Fruit fly (Drosophila melanogaster) whole organism, embryonic: Measurements from ENCODE around the gene fan.

Source experiments
- CG10366 ChIP-seq: fragments of 200-800 bp; sonication (Bioruptor generic); IDR thresholded peaks from 2 replicates; pipeline ENCODE4 v1.3.6; 2022; ENCODE audit warnings: missing biosample characterization, missing genetic modification characterization
- CG11093 ChIP-seq: fragments of 200-800 bp; sonication (Bioruptor generic); IDR thresholded peaks from 3 replicates; pipeline ENCODE4 v1.3.6; 2022; ENCODE audit warnings: missing biosample characterization, missing genetic modification characterization
- CG12236 ChIP-seq: fragments of 200-800 bp; sonication (Bioruptor generic); optimal IDR thresholded peaks from 2 replicates; lab custom pipeline; 2016; ENCODE audit warnings: missing biosample characterization, missing genetic modification characterization
- CG12659 ChIP-seq: fragments of 200-800 bp; sonication (Bioruptor generic); optimal IDR thresholded peaks from 3 replicates; lab custom pipeline; 2017; ENCODE audit warnings: mild to moderate bottlenecking, missing biosample characterization, missing genetic modification reagents, missing genetic modification characterization
- CG12769 ChIP-seq: fragments of 200-800 bp; sonication (Bioruptor generic); optimal IDR thresholded peaks from 2 replicates; lab custom pipeline; 2019; ENCODE audit warnings: missing biosample characterization, mild to moderate bottlenecking, missing genetic modification characterization, moderate library complexity
- CG13775 ChIP-seq: fragments of 200-800 bp; sonication (Bioruptor generic); optimal IDR thresholded peaks from 3 replicates; lab custom pipeline; 2017; ENCODE audit warnings: missing biosample characterization, mild to moderate bottlenecking, missing genetic modification characterization
- CG1647 ChIP-seq: fragments of 200-800 bp; sonication (Bioruptor generic); optimal IDR thresholded peaks from 3 replicates; lab custom pipeline; 2016; ENCODE audit warnings: missing biosample characterization, missing genetic modification characterization
- CG17612 ChIP-seq: fragments of 200-800 bp; sonication (Bioruptor generic); IDR thresholded peaks from 2 replicates; pipeline ENCODE4 v1.3.6; 2022; ENCODE audit warnings: missing biosample characterization, missing genetic modification characterization
- CG1832 ChIP-seq: fragments of 200-800 bp; sonication (Bioruptor generic); optimal IDR thresholded peaks from 2 replicates; lab custom pipeline; 2017; ENCODE audit warnings: missing biosample characterization, mild to moderate bottlenecking, missing genetic modification characterization, inconsistent platforms
- CG31224 ChIP-seq: fragments of 200-800 bp; sonication (Bioruptor generic); IDR thresholded peaks from 2 replicates; pipeline ENCODE4 v1.3.6; 2022; ENCODE audit warnings: missing biosample characterization, missing genetic modification characterization
- CG33557 ChIP-seq: fragments of 200-800 bp; sonication (Bioruptor generic); optimal IDR thresholded peaks from 2 replicates; lab custom pipeline; 2019; ENCODE audit warnings: missing biosample characterization, mild to moderate bottlenecking, missing genetic modification characterization, moderate library complexity
- CG3838 ChIP-seq: fragments of 200-800 bp; sonication (Bioruptor generic); optimal IDR thresholded peaks from 3 replicates; lab custom pipeline; 2016; ENCODE audit warnings: missing biosample characterization, missing genetic modification characterization
- CG4360 ChIP-seq: fragments of 200-800 bp; sonication (Bioruptor generic); IDR thresholded peaks from 2 replicates; pipeline ENCODE4 v1.3.6; 2022; ENCODE audit warnings: missing biosample characterization, missing genetic modification characterization
- CG4707 ChIP-seq: fragments of 200-800 bp; sonication (Bioruptor generic); optimal IDR thresholded peaks from 2 replicates; lab custom pipeline; 2018; ENCODE audit warnings: missing biosample characterization, mild to moderate bottlenecking, missing genetic modification characterization, moderate library complexity
- CG4854 ChIP-seq: fragments of 200-800 bp; sonication (Bioruptor generic); optimal IDR thresholded peaks from 2 replicates; lab custom pipeline; 2016; ENCODE audit warnings: missing biosample characterization, missing genetic modification characterization, inconsistent platforms
- CG5953 ChIP-seq: fragments of 200-800 bp; sonication (Bioruptor generic); IDR thresholded peaks from 2 replicates; pipeline ENCODE4 v1.3.6; 2022; ENCODE audit warnings: missing biosample characterization, missing genetic modification characterization
- CG6683 ChIP-seq: fragments of 200-800 bp; sonication (Bioruptor generic); optimal IDR thresholded peaks from 2 replicates; lab custom pipeline; 2017; ENCODE audit warnings: missing biosample characterization, mild to moderate bottlenecking, missing genetic modification characterization, missing genetic modification reagents
- D19B ChIP-seq: fragments of 200-800 bp; sonication (Bioruptor generic); optimal IDR thresholded peaks from 2 replicates; lab custom pipeline; 2017; ENCODE audit warnings: missing biosample characterization, mild to moderate bottlenecking, missing genetic modification characterization
- Dip2 ChIP-seq: fragments of 200-800 bp; sonication (Bioruptor generic); IDR thresholded peaks from 2 replicates; pipeline ENCODE4 v1.3.6; 2022; ENCODE audit warnings: missing biosample characterization, missing genetic modification characterization
- Dip3 ChIP-seq: fragments of 200-800 bp; sonication (Bioruptor generic); optimal IDR thresholded peaks from 3 replicates; lab custom pipeline; 2016; ENCODE audit warnings: missing biosample characterization, missing genetic modification characterization
- HLH54F ChIP-seq: fragments of 200-800 bp; sonication (Bioruptor generic); optimal IDR thresholded peaks from 3 replicates; lab custom pipeline; 2016; ENCODE audit warnings: missing biosample characterization, missing genetic modification characterization
- Hey ChIP-seq: fragments of 200-800 bp; sonication (Bioruptor generic); optimal IDR thresholded peaks from 3 replicates; lab custom pipeline; 2018; ENCODE audit warnings: missing biosample characterization, mild to moderate bottlenecking, missing genetic modification characterization
- HmgZ ChIP-seq: fragments of 200-800 bp; sonication (Bioruptor generic); optimal IDR thresholded peaks from 2 replicates; lab custom pipeline; 2018; ENCODE audit warnings: missing biosample characterization, mild to moderate bottlenecking, missing genetic modification characterization
- Hr51 ChIP-seq, 2 experiments: fragments of 200-800 bp; sonication (Bioruptor generic); optimal IDR thresholded peaks; 2 replicates in 1 of 2; 3 replicates in 1 of 2; lab custom pipeline; 2016 to 2018; ENCODE audit warnings: missing biosample characterization in 2 of 2, missing genetic modification characterization in 2 of 2, mild to moderate bottlenecking in 1 of 2, moderate library complexity in 1 of 2
- Jarid2 ChIP-seq: fragments of 200-800 bp; sonication (Bioruptor generic); optimal IDR thresholded peaks from 3 replicates; lab custom pipeline; 2017; ENCODE audit warnings: mild to moderate bottlenecking, missing biosample characterization, missing genetic modification reagents, missing genetic modification characterization
- Kr ChIP-seq: fragments of 200-800 bp; sonication (Bioruptor generic); optimal IDR thresholded peaks from 2 replicates; lab custom pipeline; 2017; ENCODE audit warnings: missing biosample characterization, mild to moderate bottlenecking, missing genetic modification characterization
- Mad ChIP-seq: fragments of 200-800 bp; sonication (Bioruptor generic); optimal IDR thresholded peaks from 2 replicates; lab custom pipeline; 2016; ENCODE audit warnings: missing biosample characterization, missing genetic modification characterization
- Oaz ChIP-seq: fragments of 200-800 bp; sonication (Bioruptor generic); IDR thresholded peaks from 2 replicates; pipeline ENCODE4 v1.3.6; 2022; ENCODE audit warnings: missing biosample characterization, missing genetic modification characterization
- Sox102F ChIP-seq: fragments of 200-800 bp; sonication (Bioruptor generic); optimal IDR thresholded peaks from 2 replicates; lab custom pipeline; 2018; ENCODE audit warnings: missing biosample characterization, mild to moderate bottlenecking, missing genetic modification characterization, moderate library complexity
- Stat92E ChIP-seq, 3 experiments: fragments of >200 bp in 2 of 3; fragments of 200-800 bp in 1 of 3; sonication (Bioruptor generic) in 1 of 3; optimal IDR thresholded peaks; 2 replicates each; lab custom pipeline; 2017 to 2019; ENCODE audit warnings: missing biosample characterization in 3 of 3, missing genetic modification characterization in 3 of 3, mild to moderate bottlenecking in 1 of 3, moderate library complexity in 1 of 3
- al ChIP-seq: fragments of 200-800 bp; sonication (Bioruptor generic); IDR thresholded peaks from 2 replicates; pipeline ENCODE4 v1.3.6; 2022; ENCODE audit warnings: missing biosample characterization, missing genetic modification characterization
- cas ChIP-seq: fragments of 200-800 bp; sonication (Bioruptor generic); IDR thresholded peaks from 2 replicates; pipeline ENCODE4 v1.3.6; 2022; ENCODE audit warnings: missing biosample characterization, missing genetic modification characterization
- cato ChIP-seq: fragments of 200-800 bp; sonication (Bioruptor generic); optimal IDR thresholded peaks from 2 replicates; lab custom pipeline; 2016; ENCODE audit warnings: missing biosample characterization, missing genetic modification characterization, borderline replicate concordance
- crc ChIP-seq: fragments of 200-800 bp; sonication (Bioruptor generic); optimal IDR thresholded peaks from 2 replicates; lab custom pipeline; 2016; ENCODE audit warnings: missing biosample characterization, missing genetic modification characterization
- dmrt99B ChIP-seq: fragments of 200-800 bp; sonication (Bioruptor generic); optimal IDR thresholded peaks from 2 replicates; lab custom pipeline; 2018; ENCODE audit warnings: missing biosample characterization, mild to moderate bottlenecking, missing genetic modification characterization, moderate library complexity
- dysf ChIP-seq: fragments of 200-800 bp; sonication (Bioruptor generic); IDR thresholded peaks from 3 replicates; pipeline ENCODE4 v1.3.6; 2022; ENCODE audit warnings: missing biosample characterization, missing genetic modification characterization
- esg ChIP-seq: fragments of 200-800 bp; sonication (Bioruptor generic); conservative IDR thresholded peaks from 2 replicates; pipeline ENCODE4 v1.3.6; 2022; ENCODE audit warnings: missing biosample characterization, missing genetic modification characterization
- fd64A ChIP-seq: fragments of 200-800 bp; sonication (Bioruptor generic); optimal IDR thresholded peaks from 3 replicates; lab custom pipeline; 2018; ENCODE audit warnings: missing biosample characterization, mild to moderate bottlenecking, missing genetic modification characterization
- gce ChIP-seq: fragments of 200-800 bp; sonication (Bioruptor generic); IDR thresholded peaks from 3 replicates; pipeline ENCODE4 v1.3.6; 2022; ENCODE audit warnings: missing biosample characterization, missing genetic modification characterization
- gt ChIP-seq: fragments of 200-800 bp; sonication (Bioruptor generic); IDR thresholded peaks from 2 replicates; pipeline ENCODE4 v1.3.6; 2022; ENCODE audit warnings: missing biosample characterization, missing genetic modification characterization
- hbn ChIP-seq: fragments of 200-800 bp; sonication (Bioruptor generic); IDR thresholded peaks from 2 replicates; pipeline ENCODE4 v1.3.6; 2022; ENCODE audit warnings: missing biosample characterization, missing genetic modification characterization; ENCODE audit not compliant: partially characterized antibody
- jing ChIP-seq: fragments of 200-800 bp; sonication (Bioruptor generic); optimal IDR thresholded peaks from 2 replicates; lab custom pipeline; 2018; ENCODE audit warnings: missing biosample characterization, mild to moderate bottlenecking, missing genetic modification characterization
- p53 ChIP-seq: fragments of 200-800 bp; sonication (Bioruptor generic); optimal IDR thresholded peaks from 2 replicates; lab custom pipeline; 2016; ENCODE audit warnings: missing biosample characterization, missing genetic modification characterization
- prd ChIP-seq, 3 experiments: fragments of >200 bp in 2 of 3; fragments of 200-800 bp in 1 of 3; sonication (Bioruptor generic) in 1 of 3; optimal IDR thresholded peaks in 2 of 3; IDR thresholded peaks in 1 of 3; 2 replicates in 2 of 3; 3 replicates in 1 of 3; pipeline versions ENCODE4 v1.3.6 to Lab custom; 2017 to 2022; ENCODE audit warnings: missing biosample characterization in 1 of 3, missing genetic modification characterization in 1 of 3
- psq ChIP-seq: fragments of 200-800 bp; sonication (Bioruptor generic); optimal IDR thresholded peaks from 2 replicates; lab custom pipeline; 2017; ENCODE audit warnings: missing biosample characterization, missing genetic modification characterization
- sima ChIP-seq: fragments of 200-800 bp; sonication (Bioruptor generic); optimal IDR thresholded peaks from 2 replicates; lab custom pipeline; 2016; ENCODE audit warnings: missing biosample characterization, missing genetic modification characterization
- ssp ChIP-seq: fragments of 200-800 bp; sonication (Bioruptor generic); IDR thresholded peaks from 2 replicates; pipeline ENCODE4 v1.3.6; 2022; ENCODE audit warnings: missing biosample characterization, missing genetic modification characterization
- tup ChIP-seq: fragments of 200-800 bp; sonication (Bioruptor generic); optimal IDR thresholded peaks from 2 replicates; lab custom pipeline; 2016; ENCODE audit warnings: missing biosample characterization, mild to moderate bottlenecking, missing genetic modification characterization, moderate library complexity
- vnd ChIP-seq: fragments of 200-800 bp; sonication (Bioruptor generic); IDR thresholded peaks from 3 replicates; pipeline ENCODE4 v1.3.6; 2022; ENCODE audit warnings: missing biosample characterization, missing genetic modification characterization; ENCODE audit not compliant: partially characterized antibody
- vvl ChIP-seq: fragments of 200-800 bp; sonication (Bioruptor generic); IDR thresholded peaks from 2 replicates; pipeline ENCODE4 v1.3.6; 2022; ENCODE audit warnings: missing biosample characterization, missing genetic modification characterization

Gene fan

dm6 chr3L:8091650-8092068 is 17.3 kb upstream of the fan start, which contains the start of gene CG7565 (continued):
- TF ChIP-seq CG4707 (GFP tag; lab: Kevin White, UChicago) (no peak), gce (GFP tag; lab: Robert Waterston, UW) (no peak), Kr (GFP tag; lab: Kevin White, UChicago) (no peak), cas (no peak), CG31224 (GFP tag; lab: Robert Waterston, UW) (no peak), dmrt99B (tag; lab: Kevin White, UChicago) (no peak), CG5953 (GFP tag; lab: Robert Waterston, UW) (no peak), Oaz (GFP tag; lab: Robert Waterston, UW) (no peak), Stat92E (GFP tag; optimal IDR thresholded peaks at IDR 0.05; lab: Kevin White, UChicago) (no peak), prd (optimal IDR thresholded peaks at IDR 0.05; lab: Kevin White, UChicago) (no peak), prd (GFP tag; IDR thresholded peaks at IDR 0.05; lab: Robert Waterston, UW) (no peak), sima (GFP tag; lab: Kevin White, UChicago) (no peak), CG4854 (GFP tag; lab: Kevin White, UChicago) (peak; percentile 0), al (no peak), vnd (GFP tag; lab: Robert Waterston, UW) (no peak), Mad (GFP tag; lab: Kevin White, UChicago) (no peak), cato (GFP tag; lab: Kevin White, UChicago) (no peak), CG6683 (GFP tag; lab: Kevin White, UChicago) (peak; percentile 14), CG11093 (no peak), CG3838 (no peak), crc (GFP tag; lab: Kevin White, UChicago) (peak; percentile 9), CG13775 (GFP tag; lab: Kevin White, UChicago) (peak; percentile 32), dysf (no peak), CG10366 (GFP tag; lab: Robert Waterston, UW) (no peak), fd64A (GFP tag; lab: Kevin White, UChicago) (no peak), ssp (GFP tag; lab: Robert Waterston, UW) (no peak), D19B (GFP tag; lab: Kevin White, UChicago) (peak; percentile 5), tup (GFP tag; lab: Kevin White, UChicago) (peak; percentile 33), CG33557 (GFP tag; lab: Kevin White, UChicago) (no peak), esg (GFP tag; lab: Robert Waterston, UW) (no peak), hbn (GFP tag; lab: Robert Waterston, UW) (0 out of 2 replicates have a peak, but pooled peaks have one; percentile 32), HmgZ (tag; lab: Kevin White, UChicago) (peak; percentile 70), gt (GFP tag; lab: Robert Waterston, UW) (no peak), Dip2 (GFP tag; lab: Robert Waterston, UW) (no peak), CG1647 (peak; percentile 26), p53 (GFP tag; lab: Kevin White, UChicago) (no peak), CG12659 (GFP tag; lab: Kevin White, UChicago) (peak; percentile 69), CG1832 (GFP tag; lab: Kevin White, UChicago) (no peak), Hey (no peak), Dip3 (GFP tag; lab: Kevin White, UChicago) (peak; percentile 51), Hr51 (GFP tag; optimal IDR thresholded peaks at IDR 0.05; lab: Kevin White, UChicago) (peak; percentile 41 to 42), Sox102F (GFP tag; lab: Kevin White, UChicago) (no peak), vvl (GFP tag; lab: Robert Waterston, UW) (peak; percentile 77), jing (GFP tag; lab: Kevin White, UChicago) (no peak), CG12769 (tag; lab: Kevin White, UChicago) (peak; percentile 88), psq (GFP tag; lab: Kevin White, UChicago) (no peak), Jarid2 (peak; percentile 23), CG17612 (no peak), CG12236 (GFP tag; lab: Kevin White, UChicago) (no peak), HLH54F (GFP tag; lab: Kevin White, UChicago) (peak; percentile 55), CG4360 (GFP tag; lab: Robert Waterston, UW) (no peak)
